Fruit fly (Drosophila melanogaster) whole organism, prepupa: ENCODE results near the gene CG14540.

Experiments used
- Blimp-1 ChIP-seq: fragments of 200-800 bp; sonication (Bioruptor generic); optimal IDR thresholded peaks from 3 replicates; lab custom pipeline; 2017; ENCODE audit warnings: missing biosample characterization, missing genetic modification characterization, mild to moderate bottlenecking, moderate library complexity, missing genetic modification reagents
- CG10631 ChIP-seq: fragments of 200-800 bp; sonication (Bioruptor generic); optimal IDR thresholded peaks from 2 replicates; lab custom pipeline; 2016; ENCODE audit warnings: missing biosample characterization, missing genetic modification characterization
- CG10669 ChIP-seq: fragments of 200-800 bp; sonication (Bioruptor generic); optimal IDR thresholded peaks from 3 replicates; lab custom pipeline; 2018; ENCODE audit warnings: missing biosample characterization, mild to moderate bottlenecking, missing genetic modification characterization, moderate library complexity
- CG11762 ChIP-seq: fragments of 200-800 bp; sonication (Bioruptor generic); optimal IDR thresholded peaks from 3 replicates; lab custom pipeline; 2016; ENCODE audit warnings: missing biosample characterization, missing genetic modification characterization; ENCODE audit not compliant: insufficient read depth
- CG16779 ChIP-seq: fragments of 200-800 bp; sonication (Bioruptor generic); optimal IDR thresholded peaks from 3 replicates; lab custom pipeline; 2017; ENCODE audit warnings: missing biosample characterization, mild to moderate bottlenecking, missing genetic modification characterization
- CG31627 ChIP-seq: fragments of 200-800 bp; sonication (Bioruptor generic); optimal IDR thresholded peaks from 3 replicates; lab custom pipeline; 2016; ENCODE audit warnings: missing biosample characterization, missing genetic modification characterization
- CG3919 ChIP-seq: fragments of 200-800 bp; sonication (Bioruptor generic); optimal IDR thresholded peaks from 3 replicates; lab custom pipeline; 2016; ENCODE audit warnings: missing biosample characterization, missing genetic modification characterization
- CG4318 ChIP-seq: fragments of 200-800 bp; sonication (Bioruptor generic); optimal IDR thresholded peaks from 3 replicates; lab custom pipeline; 2017; ENCODE audit warnings: missing biosample characterization, mild to moderate bottlenecking, missing genetic modification characterization
- CG6808 ChIP-seq: fragments of 200-800 bp; sonication (Bioruptor generic); optimal IDR thresholded peaks from 3 replicates; lab custom pipeline; 2017; ENCODE audit warnings: missing biosample characterization, missing genetic modification characterization, mild to moderate bottlenecking, moderate library complexity, missing genetic modification reagents
- CG6854 ChIP-seq: fragments of 200-800 bp; sonication (Bioruptor generic); optimal IDR thresholded peaks from 2 replicates; lab custom pipeline; 2017; ENCODE audit warnings: missing biosample characterization, mild to moderate bottlenecking, missing genetic modification characterization
- CG7368 ChIP-seq: fragments of 200-800 bp; sonication (Bioruptor generic); optimal IDR thresholded peaks from 3 replicates; lab custom pipeline; 2016; ENCODE audit warnings: missing biosample characterization, missing genetic modification characterization
- CG8319 ChIP-seq: fragments of 200-800 bp; sonication (Bioruptor generic); optimal IDR thresholded peaks from 3 replicates; lab custom pipeline; 2016; ENCODE audit warnings: missing biosample characterization, missing genetic modification characterization
- CG8632 ChIP-seq: fragments of 200-800 bp; sonication (Bioruptor generic); optimal IDR thresholded peaks from 3 replicates; lab custom pipeline; 2016; ENCODE audit warnings: missing biosample characterization, missing genetic modification characterization
- CG9139 ChIP-seq: fragments of 200-800 bp; sonication (Bioruptor generic); optimal IDR thresholded peaks from 3 replicates; lab custom pipeline; 2017; ENCODE audit warnings: missing biosample characterization, mild to moderate bottlenecking, missing genetic modification characterization
- Eip78C ChIP-seq: fragments of 200-800 bp; sonication (Bioruptor generic); peaks from one replicate; lab custom pipeline; 2016; ENCODE audit warnings: missing biosample characterization, missing genetic modification characterization
- Eip93F ChIP-seq: fragments of 200-800 bp; sonication (Bioruptor generic); optimal IDR thresholded peaks from 2 replicates; lab custom pipeline; 2016; ENCODE audit warnings: missing biosample characterization, mild to moderate bottlenecking, missing genetic modification characterization
- Ets96B ChIP-seq: fragments of 200-800 bp; optimal IDR thresholded peaks from 2 replicates; lab custom pipeline; 2019; ENCODE audit warnings: missing biosample characterization, mild to moderate bottlenecking, missing genetic modification characterization, moderate library complexity
- Gug ChIP-seq: fragments of 200-800 bp; sonication (Bioruptor generic); IDR thresholded peaks from 2 replicates; pipeline ENCODE4 v1.3.6; 2022; ENCODE audit warnings: missing biosample characterization, missing genetic modification characterization
- Lpt ChIP-seq: fragments of 200-800 bp; sonication (Bioruptor generic); optimal IDR thresholded peaks from 3 replicates; lab custom pipeline; 2016; ENCODE audit warnings: missing biosample characterization, missing genetic modification characterization
- Met ChIP-seq: fragments of 200-800 bp; sonication (Bioruptor generic); optimal IDR thresholded peaks from 3 replicates; lab custom pipeline; 2016; ENCODE audit warnings: missing biosample characterization, missing genetic modification characterization
- OdsH ChIP-seq: fragments of 200-800 bp; sonication (Bioruptor generic); optimal IDR thresholded peaks from 3 replicates; lab custom pipeline; 2016; ENCODE audit warnings: missing biosample characterization, missing genetic modification characterization
- Smox ChIP-seq: fragments of 200-800 bp; sonication (Bioruptor generic); optimal IDR thresholded peaks from 3 replicates; lab custom pipeline; 2016; ENCODE audit warnings: missing biosample characterization, missing genetic modification characterization
- Sox15 ChIP-seq: fragments of 200-800 bp; sonication (Bioruptor generic); optimal IDR thresholded peaks from 3 replicates; lab custom pipeline; 2016; ENCODE audit warnings: missing biosample characterization, missing genetic modification characterization
- acj6 ChIP-seq: fragments of 200-800 bp; sonication (Bioruptor generic); optimal IDR thresholded peaks from 3 replicates; lab custom pipeline; 2016; ENCODE audit warnings: missing biosample characterization, missing genetic modification characterization
- cyc ChIP-seq: fragments of 200-800 bp; sonication (Bioruptor generic); optimal IDR thresholded peaks from 3 replicates; lab custom pipeline; 2016; ENCODE audit warnings: missing biosample characterization, missing genetic modification characterization
- dac ChIP-seq: fragments of 200-800 bp; sonication (Bioruptor generic); optimal IDR thresholded peaks from 2 replicates; lab custom pipeline; 2017; ENCODE audit warnings: missing biosample characterization, mild to moderate bottlenecking, missing genetic modification characterization
- dsx ChIP-seq: fragments of 200-800 bp; optimal IDR thresholded peaks from 3 replicates; lab custom pipeline; 2019; ENCODE audit warnings: missing biosample characterization, mild to moderate bottlenecking, missing genetic modification characterization, moderate library complexity; ENCODE audit not compliant: poor library complexity, severe bottlenecking
- fd59A ChIP-seq: fragments of 200-800 bp; sonication (Bioruptor generic); optimal IDR thresholded peaks from 2 replicates; lab custom pipeline; 2017; ENCODE audit warnings: missing biosample characterization, mild to moderate bottlenecking, missing genetic modification characterization, missing genetic modification reagents
- fd85E ChIP-seq: fragments of 200-800 bp; sonication (Bioruptor generic); optimal IDR thresholded peaks from 3 replicates; lab custom pipeline; 2016; ENCODE audit warnings: missing biosample characterization, missing genetic modification characterization
- net ChIP-seq: fragments of 200-800 bp; sonication (Bioruptor generic); optimal IDR thresholded peaks from 3 replicates; lab custom pipeline; 2016; ENCODE audit warnings: missing biosample characterization, missing genetic modification characterization
- pdm3 ChIP-seq: fragments of 200-800 bp; sonication (Bioruptor generic); optimal IDR thresholded peaks from 3 replicates; lab custom pipeline; 2016; ENCODE audit warnings: missing biosample characterization, missing genetic modification characterization
- ss ChIP-seq, 2 experiments: fragments of 200-800 bp; sonication (Bioruptor generic); optimal IDR thresholded peaks; 2 replicates in 1 of 2; 3 replicates in 1 of 2; lab custom pipeline; 2017 to 2018; ENCODE audit warnings: mild to moderate bottlenecking in 2 of 2, missing biosample characterization in 2 of 2, missing genetic modification characterization in 2 of 2, moderate library complexity in 1 of 2
- svp ChIP-seq: fragments of 200-800 bp; sonication (Bioruptor generic); peaks from one replicate; lab custom pipeline; 2016; ENCODE audit warnings: missing biosample characterization, missing genetic modification characterization
- vri ChIP-seq: fragments of 200-800 bp; sonication (Bioruptor generic); optimal IDR thresholded peaks from 3 replicates; lab custom pipeline; 2016; ENCODE audit warnings: missing biosample characterization, mild to moderate bottlenecking, missing genetic modification characterization

The CG14540 gene

DNA sequence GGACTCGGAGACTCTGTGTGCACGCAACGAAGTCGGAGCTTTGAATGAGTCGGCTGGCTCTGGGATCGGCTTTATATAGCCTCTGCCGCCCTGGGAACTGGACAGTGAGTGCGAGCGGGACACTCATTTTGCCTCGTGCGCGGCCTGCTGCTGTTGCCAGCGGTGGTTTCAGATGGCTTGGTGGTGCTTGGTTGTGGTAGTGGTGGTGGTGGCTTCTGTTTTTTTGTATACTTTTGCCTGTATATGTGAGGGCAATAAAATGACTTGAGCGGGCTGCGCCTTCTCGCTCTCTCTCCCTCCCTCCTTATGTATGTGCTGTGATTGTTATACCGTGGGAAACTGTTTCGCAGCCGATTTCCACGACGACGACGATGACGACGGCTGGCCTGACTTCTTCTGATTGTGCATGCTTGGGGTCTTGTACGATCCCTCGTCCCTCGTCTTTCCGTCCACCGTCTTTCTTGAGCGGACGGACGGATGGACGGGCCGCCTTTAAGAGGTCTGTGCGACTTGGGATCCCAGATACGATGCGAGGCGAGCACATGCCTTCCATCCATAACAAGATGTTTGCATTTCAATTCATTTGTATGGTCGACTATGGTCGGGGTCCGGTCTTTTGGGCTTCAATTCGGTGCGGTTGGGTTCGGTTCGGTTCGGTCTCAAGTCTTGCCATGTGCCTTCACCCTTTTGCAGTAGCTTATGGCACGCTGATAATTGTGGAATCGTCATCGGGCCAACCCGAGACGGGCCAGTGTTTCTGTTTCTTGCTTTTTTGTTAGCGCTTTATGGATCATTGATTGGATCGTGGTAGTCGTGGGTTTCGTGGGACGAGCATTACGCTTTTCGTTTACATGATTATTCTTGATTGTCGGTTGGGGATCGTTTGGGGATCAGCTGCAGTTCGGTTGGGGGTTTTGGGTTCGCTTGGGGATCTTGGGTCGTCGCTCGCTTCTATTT lies 47.2 kb downstream of the CG14540 start (continued):
- TF ChIP-seq CG8632 (GFP tag; lab: Kevin White, UChicago) (no peak), svp (GFP tag; lab: Kevin White, UChicago) (peak; percentile 75), Ets96B (tag; lab: Kevin White, UChicago) (peak; percentile 57), CG6808 (peak; percentile 66), OdsH (GFP tag; lab: Kevin White, UChicago) (no peak), CG16779 (tag; lab: Kevin White, UChicago) (peak; percentile 62), CG3919 (peak; percentile 18), CG6854 (GFP tag; lab: Kevin White, UChicago) (peak; percentile 79), cyc (GFP tag; lab: Kevin White, UChicago) (no peak), CG11762 (GFP tag; lab: Kevin White, UChicago) (no peak), vri (peak; percentile 47), CG7368 (no peak), Smox (GFP tag; lab: Kevin White, UChicago) (peak; percentile 25), dac (no peak), dsx (GFP tag; lab: Kevin White, UChicago) (peak; percentile 79), CG8319 (GFP tag; lab: Kevin White, UChicago) (no peak), Met (GFP tag; lab: Kevin White, UChicago) (peak; percentile 60), Eip93F (GFP tag; lab: Kevin White, UChicago) (peak; percentile 15), Blimp-1 (GFP tag; lab: Kevin White, UChicago) (peak; percentile 15), ss (GFP tag; optimal IDR thresholded peaks at IDR 0.05; lab: Kevin White, UChicago) (peak; percentile 80 to 92), CG4318 (GFP tag; lab: Kevin White, UChicago) (no peak), pdm3 (no peak), Eip78C (GFP tag; lab: Kevin White, UChicago) (peak; percentile 67), acj6 (GFP tag; lab: Kevin White, UChicago) (no peak), Sox15 (GFP tag; lab: Kevin White, UChicago) (no peak), CG31627 (no peak), fd85E (GFP tag; lab: Kevin White, UChicago) (no peak), Gug (GFP tag; lab: Robert Waterston, UW) (0 out of 2 replicates have a peak, but pooled peaks have one; percentile 29)

DNA sequence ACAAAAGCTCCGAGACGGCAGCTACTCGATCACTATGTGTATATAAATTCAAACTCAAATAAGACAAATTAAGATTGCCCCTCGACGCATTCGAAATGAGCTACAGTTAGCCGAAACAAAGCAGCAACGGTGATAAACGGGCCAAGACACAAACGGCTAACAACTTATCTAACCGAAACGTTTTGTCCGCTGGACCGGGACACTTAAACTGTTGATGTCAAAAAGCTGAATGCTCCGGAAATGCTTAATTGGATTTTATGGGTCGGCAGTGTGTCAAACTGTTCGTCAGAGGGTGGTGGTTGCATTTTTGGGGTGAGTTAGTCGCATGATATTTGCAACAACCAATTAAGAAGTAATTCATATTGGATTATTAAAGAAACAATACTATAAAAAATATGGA lies 48.2 kb downstream of the CG14540 start:
- TF ChIP-seq CG4318 (GFP tag; lab: Kevin White, UChicago), result no peak
- TF ChIP-seq fd59A (GFP tag; lab: Kevin White, UChicago), result no peak
- TF ChIP-seq fd85E (GFP tag; lab: Kevin White, UChicago), result no peak
- no peak for TF ChIP-seq Lpt
- no peak for TF ChIP-seq CG31627
- TF ChIP-seq net (GFP tag; lab: Kevin White, UChicago), result no peak
- no peak for TF ChIP-seq CG8632 (GFP tag; lab: Kevin White, UChicago)
- TF ChIP-seq CG16779 (tag; lab: Kevin White, UChicago), result no peak
- TF ChIP-seq CG10631 (GFP tag; lab: Kevin White, UChicago), result no peak
- no peak for TF ChIP-seq CG9139
- TF ChIP-seq CG6808, result no peak
- no peak for TF ChIP-seq CG10669 (GFP tag; lab: Kevin White, UChicago)
- TF ChIP-seq, all 60 proteins: peak for 0
